Worm (Caenorhabditis elegans) whole organism, L3 larva: Measurements from ENCODE around the gene F54C9.14.

ENCODE experiments used
- R02D3.7 ChIP-seq: fragments of 150-350 bp; optimal IDR thresholded peaks from 2 replicates; lab custom pipeline; 2014; ENCODE audit warnings: missing biosample characterization, missing genetic modification characterization
- ZK546.5 ChIP-seq: sonication (generic microtip); optimal IDR thresholded peaks from 2 replicates; lab custom pipeline; 2017; ENCODE audit warnings: missing biosample characterization, missing genetic modification characterization
- aly-2 ChIP-seq: fragments of 150-350 bp; optimal IDR thresholded peaks from 2 replicates; lab custom pipeline; 2014; ENCODE audit warnings: missing biosample characterization, missing genetic modification characterization
- ama-1 ChIP-seq: fragments of 150-350 bp; optimal IDR thresholded peaks from 2 replicates; lab custom pipeline; 2018
- ceh-28 ChIP-seq: fragments of 150-350 bp; optimal IDR thresholded peaks from 2 replicates; lab custom pipeline; 2014; ENCODE audit warnings: missing biosample characterization, missing genetic modification reagents, missing genetic modification characterization
- ceh-82 ChIP-seq: fragments of 150-350 bp; optimal IDR thresholded peaks from 2 replicates; lab custom pipeline; 2014; ENCODE audit warnings: missing biosample characterization, missing genetic modification characterization
- ceh-9 ChIP-seq: sonication (generic microtip); optimal IDR thresholded peaks from 2 replicates; lab custom pipeline; 2018; ENCODE audit warnings: missing biosample characterization, missing genetic modification characterization
- daf-12 ChIP-seq: fragments of 150-350 bp; optimal IDR thresholded peaks from 2 replicates; lab custom pipeline; 2014; ENCODE audit warnings: missing biosample characterization, missing genetic modification reagents, missing genetic modification characterization
- egl-27 ChIP-seq: sonication (generic microtip); optimal IDR thresholded peaks from 4 replicates; lab custom pipeline; 2017; ENCODE audit warnings: missing biosample characterization, missing genetic modification reagents, missing genetic modification characterization
- egl-5 ChIP-seq: fragments of 150-350 bp; optimal IDR thresholded peaks from 2 replicates; lab custom pipeline; 2017; ENCODE audit warnings: missing biosample characterization, missing genetic modification reagents, missing genetic modification characterization, inconsistent platforms
- elt-2 ChIP-seq: sonication (generic microtip); optimal IDR thresholded peaks from 2 replicates; lab custom pipeline; 2016; ENCODE audit warnings: missing genetic modification reagents, mild to moderate bottlenecking, missing genetic modification characterization, missing compliant biosample characterization
- elt-3 ChIP-seq, 3 experiments: fragments of 150-350 bp in 1 of 3; sonication (generic microtip) in 2 of 3; optimal IDR thresholded peaks; 2 replicates in 2 of 3; 4 replicates in 1 of 3; lab custom pipeline; 2014 to 2017; ENCODE audit warnings: missing biosample characterization in 3 of 3, missing genetic modification characterization in 3 of 3
- eor-1 ChIP-seq, 2 experiments: fragments of 150-350 bp; optimal IDR thresholded peaks; 2 replicates each; lab custom pipeline; 2014 to 2018; ENCODE audit warnings: missing biosample characterization in 2 of 2, missing genetic modification characterization in 2 of 2
- fkh-10 ChIP-seq: sonication (generic microtip); optimal IDR thresholded peaks from 2 replicates; lab custom pipeline; 2017; ENCODE audit warnings: missing biosample characterization, missing genetic modification reagents, missing genetic modification characterization
- fos-1 ChIP-seq: fragments of 150-350 bp; optimal IDR thresholded peaks from 2 replicates; lab custom pipeline; 2014; ENCODE audit warnings: missing biosample characterization, missing genetic modification characterization
- hmg-11 ChIP-seq: sonication (generic microtip); optimal IDR thresholded peaks from 2 replicates; lab custom pipeline; 2016; ENCODE audit warnings: missing genetic modification characterization, missing compliant biosample characterization
- jun-1 ChIP-seq: fragments of 150-350 bp; optimal IDR thresholded peaks from 2 replicates; lab custom pipeline; 2014; ENCODE audit warnings: missing biosample characterization, missing genetic modification reagents, missing genetic modification characterization
- lin-15B ChIP-seq: fragments of 150-350 bp; optimal IDR thresholded peaks from 2 replicates; lab custom pipeline; 2014; ENCODE audit warnings: missing biosample characterization, missing genetic modification characterization
- lin-39 ChIP-seq: fragments of 150-350 bp; optimal IDR thresholded peaks from 2 replicates; lab custom pipeline; 2018; ENCODE audit warnings: missing biosample characterization, missing genetic modification reagents, missing genetic modification characterization
- lsy-12 ChIP-seq: sonication (generic microtip); optimal IDR thresholded peaks from 2 replicates; lab custom pipeline; 2016; ENCODE audit warnings: mild to moderate bottlenecking, missing genetic modification characterization, missing compliant biosample characterization
- mml-1 ChIP-seq: fragments of 150-350 bp; sonication (generic microtip); optimal IDR thresholded peaks from 3 replicates; lab custom pipeline; 2014; ENCODE audit warnings: missing biosample characterization, missing genetic modification characterization
- nfya-1 ChIP-seq: sonication (generic microtip); optimal IDR thresholded peaks from 2 replicates; lab custom pipeline; 2017; ENCODE audit warnings: missing genetic modification characterization, mild to moderate bottlenecking, missing compliant biosample characterization, antibody characterized with exemption, moderate library complexity; ENCODE audit not compliant: insufficient read depth
- nhr-11 ChIP-seq: fragments of 150-350 bp; optimal IDR thresholded peaks from 2 replicates; lab custom pipeline; 2014; ENCODE audit warnings: missing biosample characterization, missing genetic modification characterization
- nhr-23 ChIP-seq: fragments of 150-350 bp; optimal IDR thresholded peaks from 2 replicates; lab custom pipeline; 2014; ENCODE audit warnings: missing biosample characterization, missing genetic modification reagents, missing genetic modification characterization
- nhr-25 ChIP-seq: sonication (generic microtip); optimal IDR thresholded peaks from 2 replicates; lab custom pipeline; 2017; ENCODE audit warnings: missing biosample characterization, missing genetic modification characterization
- nhr-28 ChIP-seq: fragments of 150-350 bp; optimal IDR thresholded peaks from 2 replicates; lab custom pipeline; 2014; ENCODE audit warnings: missing biosample characterization, missing genetic modification characterization
- nhr-43 ChIP-seq: sonication (generic microtip); optimal IDR thresholded peaks from 2 replicates; lab custom pipeline; 2016; ENCODE audit warnings: mild to moderate bottlenecking, missing genetic modification characterization, missing compliant biosample characterization; ENCODE audit not compliant: poor library complexity, severe bottlenecking
- nhr-67 ChIP-seq: fragments of 150-350 bp; optimal IDR thresholded peaks from 2 replicates; lab custom pipeline; 2014; ENCODE audit warnings: missing biosample characterization, missing genetic modification characterization
- nhr-76 ChIP-seq: fragments of 150-350 bp; sonication (generic microtip); optimal IDR thresholded peaks from 5 replicates; lab custom pipeline; 2014; ENCODE audit warnings: missing biosample characterization, missing genetic modification characterization
- nhr-77 ChIP-seq: fragments of 150-350 bp; optimal IDR thresholded peaks from 2 replicates; lab custom pipeline; 2014; ENCODE audit warnings: missing biosample characterization, missing genetic modification characterization
- pha-4 ChIP-seq: fragments of 150-350 bp; optimal IDR thresholded peaks from 2 replicates; lab custom pipeline; 2014; ENCODE audit warnings: missing biosample characterization, missing genetic modification reagents, missing genetic modification characterization
- sea-2 ChIP-seq: fragments of 150-350 bp; sonication (generic microtip); optimal IDR thresholded peaks from 4 replicates; lab custom pipeline; 2014; ENCODE audit warnings: missing biosample characterization, missing genetic modification reagents, missing genetic modification characterization
- skn-1 ChIP-seq: fragments of 150-350 bp; optimal IDR thresholded peaks from 2 replicates; lab custom pipeline; 2014; ENCODE audit warnings: missing biosample characterization, missing genetic modification characterization
- snpc-4 ChIP-seq: fragments of 150-350 bp; optimal IDR thresholded peaks from 2 replicates; lab custom pipeline; 2014; ENCODE audit warnings: missing biosample characterization, missing genetic modification characterization

The F54C9.14 gene

ce11 chrII:8602337-8602944 is 40.3 kb downstream of the F54C9.14 start, which contains the start of the genes cpf-1 and rpl-26:
TSS of gene cpf-1 (minus strand) at chrII:8602440.
TSS of gene rpl-26 (plus strand) at chrII:8602785.
- no peak for TF ChIP-seq mml-1 (tag; lab: Kevin White, UChicago)
- no peak for TF ChIP-seq ZK546.5 (tag; lab: Kevin White, UChicago)
- peak; percentile 81 for TF ChIP-seq nfya-1
- TF ChIP-seq fkh-10 (GFP tag; lab: Kevin White, UChicago) = no peak
- TF ChIP-seq egl-5 (tag; lab: Kevin White, UChicago) = peak; percentile 62
- no peak for TF ChIP-seq hmg-11 (tag; lab: Kevin White, UChicago)
- peak; percentile 74 for TF ChIP-seq lin-39
- no peak for TF ChIP-seq elt-3 (tag; optimal IDR thresholded peaks at IDR 0.05; lab: Kevin White, UChicago)
- no peak for TF ChIP-seq eor-1 (tag; optimal IDR thresholded peaks at IDR 0.05; lab: Kevin White, UChicago)
- TF ChIP-seq nhr-25 (tag; lab: Kevin White, UChicago) = peak; percentile 28
- TF ChIP-seq ama-1 (lab: Kevin White, UChicago) = no peak
- peak; percentile 90 for TF ChIP-seq snpc-4
- TF ChIP-seq egl-27 (tag; lab: Kevin White, UChicago) = no peak
- peak; percentile 42 for TF ChIP-seq jun-1 (tag; lab: Kevin White, UChicago)
- TF ChIP-seq nhr-43 (tag; lab: Kevin White, UChicago) = no peak
- TF ChIP-seq lin-15B (tag; lab: Kevin White, UChicago) = peak; percentile 76
- no peak for TF ChIP-seq sea-2 (GFP tag; lab: Kevin White, UChicago)
- no peak for TF ChIP-seq aly-2 (tag; lab: Kevin White, UChicago)
- peak; percentile 69 for TF ChIP-seq nhr-23 (tag; lab: Kevin White, UChicago)
- TF ChIP-seq elt-2 (tag; lab: Kevin White, UChicago) = peak; percentile 35
- TF ChIP-seq pha-4 (tag; lab: Kevin White, UChicago) = no peak
- no peak for TF ChIP-seq nhr-67 (tag; lab: Kevin White, UChicago)
- no peak for TF ChIP-seq ceh-28 (tag; lab: Kevin White, UChicago)

ce11 chrII:8603567-8604359 is 41.7 kb downstream of the F54C9.14 start, which contains the start of gene suf-1:
TSS of gene suf-1 (plus strand) at chrII:8603846.
- TF ChIP-seq nhr-76 (tag; lab: Kevin White, UChicago) (peak; percentile 18), elt-3 (tag; optimal IDR thresholded peaks at IDR 0.05; lab: Kevin White, UChicago) (no peak), elt-2 (tag; lab: Kevin White, UChicago) (peak; percentile 24), daf-12 (tag; lab: Kevin White, UChicago) (no peak), egl-27 (tag; lab: Kevin White, UChicago) (no peak), fos-1 (tag; lab: Kevin White, UChicago) (no peak), nhr-77 (tag; lab: Kevin White, UChicago) (no peak), R02D3.7 (tag; lab: Kevin White, UChicago) (no peak), lin-39 (no peak), nhr-11 (tag; lab: Kevin White, UChicago) (no peak), nhr-28 (no peak), lsy-12 (tag; lab: Kevin White, UChicago) (peak; percentile 11), ceh-82 (tag; lab: Kevin White, UChicago) (peak; percentile 22), jun-1 (tag; lab: Kevin White, UChicago) (no peak), ama-1 (lab: Kevin White, UChicago) (peak; percentile 30), skn-1 (tag; lab: Kevin White, UChicago) (no peak), ceh-9 (no peak), ceh-28 (tag; lab: Kevin White, UChicago) (no peak), hmg-11 (tag; lab: Kevin White, UChicago) (no peak)

- TF ChIP-seq mml-1 (tag; lab: Kevin White, UChicago) = no peak
These were observed 44.4 kb downstream of the F54C9.14 start, which contains the start of gene F28C6.8 for ce11 chrII:8606549-8606948. TSS of gene F28C6.8 (plus strand) at chrII:8606849.
